Worm (Caenorhabditis elegans) whole organism, early embryonic: Measurements from ENCODE around the gene lact-4.

Experiments used
- B0310.2 ChIP-seq: sonication (generic microtip); optimal IDR thresholded peaks from 2 replicates; lab custom pipeline; 2016; ENCODE audit warnings: mild to moderate bottlenecking, missing genetic modification characterization, missing compliant biosample characterization
- aly-1 ChIP-seq: sonication (generic microtip); optimal IDR thresholded peaks from 2 replicates; lab custom pipeline; 2016; ENCODE audit warnings: missing genetic modification characterization, missing compliant biosample characterization
- ama-1 ChIP-seq: fragments of 150-350 bp; optimal IDR thresholded peaks from 2 replicates; lab custom pipeline; 2014
- flt-1 ChIP-seq: fragments of 200-800 bp; sonication (Bioruptor generic); IDR thresholded peaks from 2 replicates; pipeline ENCODE4 v1.3.6; 2022; ENCODE audit warnings: missing genetic modification characterization, missing compliant biosample characterization
- hmbx-1 ChIP-seq: sonication (generic microtip); optimal IDR thresholded peaks from 2 replicates; lab custom pipeline; 2016; ENCODE audit warnings: mild to moderate bottlenecking, missing genetic modification characterization, missing compliant biosample characterization
- hmg-4 ChIP-seq: fragments of 200-800 bp; sonication (Bioruptor generic); optimal IDR thresholded peaks from 2 replicates; lab custom pipeline; 2018; ENCODE audit warnings: mild to moderate bottlenecking, missing genetic modification characterization, missing compliant biosample characterization
- pes-1 ChIP-seq: fragments of 200-800 bp; sonication (Bioruptor generic); IDR thresholded peaks from 2 replicates; pipeline ENCODE4 v1.3.6; 2022; ENCODE audit warnings: missing genetic modification reagents, missing genetic modification characterization, missing compliant biosample characterization
- sea-1 ChIP-seq: fragments of 200-800 bp; sonication (Bioruptor generic); conservative IDR thresholded peaks from 2 replicates; pipeline ENCODE4 v1.3.6; 2022; ENCODE audit warnings: missing genetic modification characterization, missing compliant biosample characterization
- tbx-11 ChIP-seq: fragments of 200-800 bp; sonication (Bioruptor generic); IDR thresholded peaks from 2 replicates; pipeline ENCODE4 v1.3.6; 2022; ENCODE audit warnings: missing genetic modification characterization, missing compliant biosample characterization
- tbx-37 ChIP-seq: fragments of 200-800 bp; sonication (Bioruptor generic); conservative IDR thresholded peaks from 2 replicates; pipeline ENCODE4 v1.3.6; 2022; ENCODE audit warnings: missing genetic modification reagents, missing genetic modification characterization, missing compliant biosample characterization

- no peak for TF ChIP-seq ama-1
- TF ChIP-seq hmg-4 (GFP tag; lab: Kevin White, UChicago): no peak
- TF ChIP-seq tbx-11 (GFP tag; lab: Robert Waterston, UW): no peak
- TF ChIP-seq flt-1: no peak
- TF ChIP-seq B0310.2 (tag; lab: Kevin White, UChicago): no peak
- TF ChIP-seq pes-1: no peak
- TF ChIP-seq sea-1 (GFP tag; lab: Robert Waterston, UW): no peak
- no peak for TF ChIP-seq tbx-37 (GFP tag; lab: Robert Waterston, UW)
- TF ChIP-seq aly-1: no peak
- TF ChIP-seq hmbx-1 (tag; lab: Kevin White, UChicago): no peak
These were observed 38.8 kb downstream of the lact-4 start for ce11 chrII:8441519-8441918.
